Worm (Caenorhabditis elegans): ENCODE data around the gene lec-1.

The lec-1 gene

DNA sequence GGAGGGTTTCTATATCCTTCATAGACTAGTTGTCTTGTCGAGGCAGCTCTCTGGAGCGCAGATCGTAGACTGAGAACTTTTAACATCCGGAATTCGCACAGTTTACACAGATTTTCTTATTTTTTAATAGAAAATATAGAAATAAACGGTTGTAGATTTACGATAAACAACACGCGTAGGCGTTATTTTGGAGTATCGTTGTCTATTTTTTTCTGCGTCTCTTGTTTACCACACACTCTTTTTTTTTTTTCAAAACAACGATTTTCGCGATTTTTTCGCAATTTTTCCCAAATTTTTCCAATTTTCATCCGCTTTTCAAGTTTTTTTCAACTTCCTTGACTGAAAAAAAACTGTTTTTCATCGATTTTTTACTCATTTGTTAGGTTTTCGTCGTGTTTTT, 8.2 kb upstream of the lec-1 start, which contains the start of gene mecr-1 (continued):
- TF ChIP-seq sma-9 (GFP tag; optimal IDR thresholded peaks at IDR 0.05) (no peak), sma-9 (tag; optimal IDR thresholded peaks at IDR 0.05) (no peak), nhr-11 (tag; optimal IDR thresholded peaks at IDR 0.05) (no peak), unc-62 (GFP tag; optimal IDR thresholded peaks at IDR 0.05) (no peak), dmd-4 (tag; optimal IDR thresholded peaks at IDR 0.05) (no peak), unc-55 (GFP tag; optimal IDR thresholded peaks at IDR 0.05) (peak; percentile 69), elt-3 (tag; optimal IDR thresholded peaks at IDR 0.05) (no peak), mbf-1 (tag; optimal IDR thresholded peaks at IDR 0.05) (no peak), egl-27 (tag; optimal IDR thresholded peaks at IDR 0.05) (no peak), unc-39 (tag; optimal IDR thresholded peaks at IDR 0.05) (no peak), nhr-129 (tag; optimal IDR thresholded peaks at IDR 0.05) (peak; percentile 29), nhr-12 (tag; optimal IDR thresholded peaks at IDR 0.05) (no peak), lsy-2 (tag; optimal IDR thresholded peaks at IDR 0.05) (peak in 1 of 2 experiments; percentile 65), sma-3 (GFP tag; optimal IDR thresholded peaks at IDR 0.05) (no peak)

DNA sequence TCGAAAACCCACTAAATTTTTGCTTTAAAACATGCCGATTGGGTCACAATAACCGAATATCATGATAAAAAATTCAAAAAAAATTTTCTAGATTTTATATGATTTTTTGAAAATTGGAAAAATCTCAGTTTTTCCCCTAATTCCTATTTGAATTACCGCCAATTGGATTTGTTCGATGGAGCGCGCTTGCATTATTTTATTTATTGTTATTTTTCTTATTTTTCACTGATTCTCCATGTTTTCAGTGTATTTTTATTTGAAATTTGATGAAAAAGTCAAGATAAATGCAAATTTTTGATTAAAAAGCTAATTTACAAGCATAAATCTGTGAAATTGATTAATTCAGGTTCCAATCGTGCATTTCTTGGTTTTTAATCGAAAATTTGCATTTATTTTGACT, 7.3 kb upstream of the lec-1 start:
- TF ChIP-seq R02D3.7 (tag; optimal IDR thresholded peaks at IDR 0.05) (no peak), alr-1 (tag; optimal IDR thresholded peaks at IDR 0.05) (no peak), sma-3 (GFP tag; optimal IDR thresholded peaks at IDR 0.05) (no peak), nhr-12 (tag; optimal IDR thresholded peaks at IDR 0.05) (no peak), lin-11 (tag; optimal IDR thresholded peaks at IDR 0.05) (no peak), nhr-10 (tag; optimal IDR thresholded peaks at IDR 0.05) (no peak)

DNA sequence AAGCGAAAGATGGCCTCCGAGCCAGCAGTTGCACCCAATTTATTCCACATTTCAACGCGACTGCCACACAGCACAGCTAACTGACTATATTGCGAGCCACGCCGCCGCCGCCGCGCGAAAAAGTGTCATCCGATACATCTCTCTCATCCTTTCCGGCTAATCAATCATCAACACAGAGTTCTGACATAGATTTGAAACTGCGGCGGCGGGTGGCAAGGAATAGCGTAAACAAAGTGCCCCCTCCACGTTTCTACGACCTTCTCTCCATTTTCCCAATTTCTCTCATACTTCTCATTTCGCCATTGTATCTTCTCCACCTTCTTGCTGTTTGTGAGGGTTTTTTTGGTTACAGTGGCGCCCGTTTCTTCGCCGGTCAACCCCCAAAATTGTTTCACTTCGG, 6.0 kb upstream of the lec-1 start:
- TF ChIP-seq unc-62 (GFP tag; optimal IDR thresholded peaks at IDR 0.05): no peak
- peak; percentile 4 for TF ChIP-seq snpc-4 (tag; optimal IDR thresholded peaks at IDR 0.05)
- no peak for TF ChIP-seq gmeb-1 (tag; optimal IDR thresholded peaks at IDR 0.05)
- TF ChIP-seq nhr-129 (tag; optimal IDR thresholded peaks at IDR 0.05): peak; percentile 44
- TF ChIP-seq ceh-82 (tag; optimal IDR thresholded peaks at IDR 0.05): no peak
- peak; percentile 36 for TF ChIP-seq nhr-21 (tag; optimal IDR thresholded peaks at IDR 0.05)
- TF ChIP-seq egl-27 (tag; optimal IDR thresholded peaks at IDR 0.05): no peak
- no peak for TF ChIP-seq alr-1 (tag; optimal IDR thresholded peaks at IDR 0.05)
- TF ChIP-seq fos-1 (tag; optimal IDR thresholded peaks at IDR 0.05): peak; percentile 36
- TF ChIP-seq R02D3.7 (tag; optimal IDR thresholded peaks at IDR 0.05): no peak
- TF ChIP-seq sma-3 (GFP tag; optimal IDR thresholded peaks at IDR 0.05): peak; percentile 30
- no peak for TF ChIP-seq zag-1 (tag; optimal IDR thresholded peaks at IDR 0.05)
- peak in 1 of 2 experiments; percentile 6 for TF ChIP-seq mdl-1 (tag; optimal IDR thresholded peaks at IDR 0.05)
- no peak for TF ChIP-seq skn-1 (tag; optimal IDR thresholded peaks at IDR 0.05)
- no peak for TF ChIP-seq sem-4 (tag; optimal IDR thresholded peaks at IDR 0.05)
- no peak for TF ChIP-seq nhr-6 (tag; optimal IDR thresholded peaks at IDR 0.05)
- TF ChIP-seq Y55F3AM.14 (GFP tag; optimal IDR thresholded peaks at IDR 0.05): peak; percentile 4
- TF ChIP-seq crh-2 (tag; optimal IDR thresholded peaks at IDR 0.05): peak; percentile 50
- no peak for TF ChIP-seq nhr-237 (tag; optimal IDR thresholded peaks at IDR 0.05)
- TF ChIP-seq F13H6.1 (tag; optimal IDR thresholded peaks at IDR 0.05): peak; percentile 62
- no peak for TF ChIP-seq ceh-16 (tag; optimal IDR thresholded peaks at IDR 0.05)
- no peak for TF ChIP-seq ama-1 (optimal IDR thresholded peaks at IDR 0.05)
- TF ChIP-seq C34F6.9 (tag; optimal IDR thresholded peaks at IDR 0.05): peak; percentile 16
- TF ChIP-seq blmp-1 (tag; optimal IDR thresholded peaks at IDR 0.05; ENCODE audit: insufficient read depth): no peak
- TF ChIP-seq nhr-12 (tag; optimal IDR thresholded peaks at IDR 0.05): no peak
- TF ChIP-seq sma-9 (GFP tag; optimal IDR thresholded peaks at IDR 0.05): peak; percentile 82
- no peak for TF ChIP-seq sma-9 (tag; optimal IDR thresholded peaks at IDR 0.05)
- TF ChIP-seq nhr-11 (tag; optimal IDR thresholded peaks at IDR 0.05): no peak

DNA sequence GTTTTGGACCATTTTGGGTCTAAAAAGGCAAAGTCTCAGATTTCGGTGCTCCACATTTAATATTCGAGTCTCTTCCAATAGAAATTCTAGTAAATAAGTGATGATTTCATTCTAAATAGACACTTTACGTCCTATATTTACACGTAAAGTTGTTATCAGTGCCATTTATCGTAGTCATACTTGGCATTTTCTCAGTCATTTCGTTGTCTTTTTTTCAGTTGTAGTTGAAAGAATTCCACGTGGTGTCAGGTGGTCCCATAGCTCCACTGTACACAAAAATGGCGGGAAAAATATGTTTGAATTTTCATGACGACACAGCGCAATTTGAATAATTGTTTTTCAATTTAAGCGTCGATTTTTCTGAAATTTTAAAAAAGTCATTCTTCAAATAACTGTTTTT, 4.9 kb upstream of the lec-1 start:
- TF ChIP-seq F13H6.1 (tag; optimal IDR thresholded peaks at IDR 0.05) (no peak), unc-55 (GFP tag; optimal IDR thresholded peaks at IDR 0.05) (no peak), nhr-77 (tag; optimal IDR thresholded peaks at IDR 0.05) (no peak), sma-9 (GFP tag; optimal IDR thresholded peaks at IDR 0.05) (peak; percentile 11), sma-9 (tag; optimal IDR thresholded peaks at IDR 0.05) (no peak), ZK546.5 (tag; optimal IDR thresholded peaks at IDR 0.05) (no peak), nhr-12 (tag; optimal IDR thresholded peaks at IDR 0.05) (no peak), crh-2 (tag; optimal IDR thresholded peaks at IDR 0.05) (peak; percentile 77), nhr-23 (tag; optimal IDR thresholded peaks at IDR 0.05) (no peak), fos-1 (tag; optimal IDR thresholded peaks at IDR 0.05) (peak; percentile 72), gmeb-1 (tag; optimal IDR thresholded peaks at IDR 0.05) (peak; percentile 5), peb-1 (tag; optimal IDR thresholded peaks at IDR 0.05) (no peak), ztf-11 (tag; optimal IDR thresholded peaks at IDR 0.05) (no peak), lsy-2 (tag; optimal IDR thresholded peaks at IDR 0.05) (no peak), ceh-82 (tag; optimal IDR thresholded peaks at IDR 0.05) (no peak), mdl-1 (tag; optimal IDR thresholded peaks at IDR 0.05) (no peak)

Measured in whole organism, L2 larva.